Worm (Caenorhabditis elegans) whole organism, young adult: ENCODE data around the gene vha-3.
A peak's percentile ranks its signal among the peaks of the same experiment; 100 is the strongest.

Experiments used
- B0261.1 ChIP-seq: sonication (generic microtip); optimal IDR thresholded peaks from 2 replicates; lab custom pipeline; 2016; ENCODE audit warnings: mild to moderate bottlenecking, missing genetic modification characterization, moderate library complexity, missing compliant biosample characterization
- D2030.7 ChIP-seq: fragments of 200-800 bp; sonication (Bioruptor generic); IDR thresholded peaks from 2 replicates; pipeline ENCODE4 v1.3.6; 2022; ENCODE audit warnings: missing genetic modification reagents, missing genetic modification characterization, missing compliant biosample characterization
- F37B4.10 ChIP-seq: fragments of 200-800 bp; sonication (Bioruptor generic); IDR thresholded peaks from 2 replicates; pipeline ENCODE4 v1.3.6; 2022; ENCODE audit warnings: missing genetic modification characterization, missing compliant biosample characterization
- F39B2.1 ChIP-seq: fragments of 200-800 bp; sonication (Bioruptor generic); IDR thresholded peaks from 2 replicates; pipeline ENCODE4 v1.3.6; 2022; ENCODE audit warnings: missing genetic modification reagents, missing genetic modification characterization, missing compliant biosample characterization
- F52B5.7 ChIP-seq: sonication (generic microtip); optimal IDR thresholded peaks from 2 replicates; lab custom pipeline; 2016; ENCODE audit warnings: mild to moderate bottlenecking, missing genetic modification characterization, missing compliant biosample characterization
- T07F8.4 ChIP-seq: sonication (generic microtip); optimal IDR thresholded peaks from 2 replicates; lab custom pipeline; 2016; ENCODE audit warnings: mild to moderate bottlenecking, missing genetic modification characterization, moderate library complexity, missing compliant biosample characterization
- T26A5.8 ChIP-seq: sonication (generic microtip); optimal IDR thresholded peaks from 2 replicates; lab custom pipeline; 2016; ENCODE audit warnings: missing genetic modification characterization, missing compliant biosample characterization
- Y56A3A.18 ChIP-seq: fragments of 200-800 bp; sonication (Bioruptor generic); IDR thresholded peaks from 2 replicates; pipeline ENCODE4 v1.3.6; 2022; ENCODE audit warnings: missing genetic modification reagents, missing genetic modification characterization, missing compliant biosample characterization
- Y95B8A.8 ChIP-seq: fragments of 200-800 bp; sonication (Bioruptor generic); IDR thresholded peaks from 2 replicates; pipeline ENCODE4 v1.3.6; 2022; ENCODE audit warnings: missing genetic modification reagents, missing genetic modification characterization, missing compliant biosample characterization
- ama-1 ChIP-seq, 3 experiments: fragments of 150-350 bp in 1 of 3; sonication (generic microtip) in 2 of 3; optimal IDR thresholded peaks; 2 replicates each; lab custom pipeline; 2014 to 2018; ENCODE audit warnings: missing biosample characterization in 2 of 3, missing genetic modification characterization in 2 of 3, missing genetic modification reagents in 2 of 3
- aptf-2 ChIP-seq: fragments of 200-800 bp; sonication (Bioruptor generic); conservative IDR thresholded peaks from 2 replicates; pipeline ENCODE4 v1.3.6; 2022; ENCODE audit warnings: missing genetic modification reagents, missing genetic modification characterization, missing compliant biosample characterization
- aptf-3 ChIP-seq: fragments of 200-800 bp; sonication (Bioruptor generic); IDR thresholded peaks from 2 replicates; pipeline ENCODE4 v1.3.6; 2022; ENCODE audit warnings: missing genetic modification characterization, missing compliant biosample characterization
- atf-7 ChIP-seq: sonication (generic microtip); optimal IDR thresholded peaks from 2 replicates; lab custom pipeline; 2017; ENCODE audit warnings: mild to moderate bottlenecking, missing genetic modification characterization, missing compliant biosample characterization
- athp-1 ChIP-seq: sonication (generic microtip); optimal IDR thresholded peaks from 2 replicates; lab custom pipeline; 2017; ENCODE audit warnings: mild to moderate bottlenecking, missing genetic modification characterization, missing compliant biosample characterization
- bed-1 ChIP-seq: fragments of 200-800 bp; sonication (Bioruptor generic); IDR thresholded peaks from 2 replicates; pipeline ENCODE4 v1.3.6; 2022; ENCODE audit warnings: missing genetic modification reagents, missing genetic modification characterization, missing compliant biosample characterization
- bed-2 ChIP-seq: fragments of 200-800 bp; sonication (Bioruptor generic); IDR thresholded peaks from 2 replicates; pipeline ENCODE4 v1.3.6; 2022; ENCODE audit warnings: missing genetic modification reagents, missing genetic modification characterization, missing compliant biosample characterization
- cebp-2 ChIP-seq: fragments of 200-800 bp; sonication (Bioruptor generic); IDR thresholded peaks from 2 replicates; pipeline ENCODE4 v1.3.6; 2022; ENCODE audit warnings: missing genetic modification characterization, missing compliant biosample characterization
- ceh-27 ChIP-seq: fragments of 200-800 bp; sonication (Bioruptor generic); optimal IDR thresholded peaks from 2 replicates; lab custom pipeline; 2018; ENCODE audit warnings: mild to moderate bottlenecking, missing genetic modification characterization, moderate library complexity, missing compliant biosample characterization
- ceh-40 ChIP-seq: fragments of 200-800 bp; sonication (Bioruptor generic); IDR thresholded peaks from 2 replicates; pipeline ENCODE4 v1.3.6; 2022; ENCODE audit warnings: missing genetic modification characterization, missing compliant biosample characterization
- chd-7 ChIP-seq: sonication (generic microtip); optimal IDR thresholded peaks from 2 replicates; lab custom pipeline; 2016; ENCODE audit warnings: mild to moderate bottlenecking, missing genetic modification characterization, moderate library complexity, missing compliant biosample characterization
- die-1 ChIP-seq: sonication (generic microtip); optimal IDR thresholded peaks from 2 replicates; lab custom pipeline; 2016; ENCODE audit warnings: missing genotype, mild to moderate bottlenecking, missing genetic modification characterization, missing compliant biosample characterization
- dox-1 ChIP-seq: fragments of 200-800 bp; sonication (Bioruptor generic); IDR thresholded peaks from 2 replicates; pipeline ENCODE4 v1.3.6; 2022; ENCODE audit warnings: missing genetic modification reagents, missing genetic modification characterization, missing compliant biosample characterization
- gei-17 ChIP-seq: fragments of 200-800 bp; sonication (Bioruptor generic); optimal IDR thresholded peaks from 2 replicates; lab custom pipeline; 2018; ENCODE audit warnings: mild to moderate bottlenecking, missing genetic modification characterization, missing compliant biosample characterization
- him-1 ChIP-seq: sonication (generic microtip); optimal IDR thresholded peaks from 2 replicates; lab custom pipeline; 2016; ENCODE audit warnings: missing genotype, missing genetic modification reagents, missing genetic modification characterization, missing compliant biosample characterization
- hmg-1.2 ChIP-seq: fragments of 200-800 bp; sonication (Bioruptor generic); IDR thresholded peaks from 2 replicates; pipeline ENCODE4 v1.3.6; 2022; ENCODE audit warnings: missing genetic modification reagents, missing genetic modification characterization, missing compliant biosample characterization
- hrde-1 ChIP-seq: sonication (generic microtip); optimal IDR thresholded peaks from 2 replicates; lab custom pipeline; 2016; ENCODE audit warnings: missing genetic modification characterization, mild to moderate bottlenecking, missing compliant biosample characterization, moderate library complexity, missing genotype, missing genetic modification reagents, borderline replicate concordance
- hsf-1 ChIP-seq: fragments of 200-800 bp; sonication (Bioruptor generic); IDR thresholded peaks from 2 replicates; pipeline ENCODE4 v1.3.6; 2022; ENCODE audit warnings: missing genetic modification reagents, missing genetic modification characterization, missing compliant biosample characterization
- let-526 ChIP-seq: fragments of 200-800 bp; sonication (Bioruptor generic); IDR thresholded peaks from 2 replicates; pipeline ENCODE4 v1.3.6; 2022; ENCODE audit warnings: missing genetic modification reagents, missing genetic modification characterization, missing compliant biosample characterization
- lin-26 ChIP-seq: fragments of 200-800 bp; sonication (Bioruptor generic); IDR thresholded peaks from 2 replicates; pipeline ENCODE4 v1.3.6; 2022; ENCODE audit warnings: missing genetic modification reagents, missing genetic modification characterization, missing compliant biosample characterization
- madf-10 ChIP-seq: sonication (generic microtip); optimal IDR thresholded peaks from 2 replicates; lab custom pipeline; 2016; ENCODE audit warnings: mild to moderate bottlenecking, missing genetic modification characterization, missing compliant biosample characterization
- nfya-1 ChIP-seq: sonication (generic microtip); optimal IDR thresholded peaks from 2 replicates; lab custom pipeline; 2017; ENCODE audit warnings: antibody characterized with exemption, missing compliant biosample characterization, missing genetic modification characterization, borderline replicate concordance; ENCODE audit not compliant: insufficient read depth
- nfyb-1 ChIP-seq: fragments of 200-800 bp; sonication (Bioruptor generic); IDR thresholded peaks from 2 replicates; pipeline ENCODE4 v1.3.6; 2022; ENCODE audit warnings: missing genetic modification reagents, missing genetic modification characterization, missing compliant biosample characterization
- nhr-120 ChIP-seq: fragments of 200-800 bp; sonication (Bioruptor generic); IDR thresholded peaks from 2 replicates; pipeline ENCODE4 v1.3.6; 2022; ENCODE audit warnings: missing genetic modification characterization, missing compliant biosample characterization
- nhr-179 ChIP-seq: sonication (generic microtip); optimal IDR thresholded peaks from 2 replicates; lab custom pipeline; 2016; ENCODE audit warnings: mild to moderate bottlenecking, missing genetic modification characterization, missing compliant biosample characterization
- nhr-27 ChIP-seq: fragments of 200-800 bp; sonication (Bioruptor generic); optimal IDR thresholded peaks from 2 replicates; lab custom pipeline; 2018; ENCODE audit warnings: mild to moderate bottlenecking, missing genetic modification characterization, moderate library complexity, missing compliant biosample characterization
- nhr-80 ChIP-seq: sonication (generic microtip); optimal IDR thresholded peaks from 2 replicates; lab custom pipeline; 2016; ENCODE audit warnings: missing genetic modification characterization, missing compliant biosample characterization
- repo-1 ChIP-seq: sonication (generic microtip); optimal IDR thresholded peaks from 2 replicates; lab custom pipeline; 2017; ENCODE audit warnings: mild to moderate bottlenecking, missing genetic modification characterization, missing compliant biosample characterization
- rpc-1 ChIP-seq, 2 experiments: fragments of 150-350 bp in 1 of 2; sonication (generic microtip) in 1 of 2; optimal IDR thresholded peaks; 2 replicates each; lab custom pipeline; 2014 to 2018; ENCODE audit warnings: missing biosample characterization in 1 of 2, missing genetic modification characterization in 1 of 2, missing genetic modification reagents in 1 of 2, missing genotype in 1 of 2
- sdz-38 ChIP-seq: sonication (generic microtip); optimal IDR thresholded peaks from 2 replicates; lab custom pipeline; 2016; ENCODE audit warnings: missing genotype, missing genetic modification characterization, missing compliant biosample characterization
- snpc-1.3 ChIP-seq: sonication (generic microtip); optimal IDR thresholded peaks from 2 replicates; lab custom pipeline; 2017; ENCODE audit warnings: missing genetic modification characterization, mild to moderate bottlenecking, missing compliant biosample characterization, antibody characterized with exemption, moderate library complexity, missing genotype, missing genetic modification reagents; ENCODE audit not compliant: insufficient read depth
- sptf-2 ChIP-seq: fragments of 200-800 bp; sonication (Bioruptor generic); optimal IDR thresholded peaks from 2 replicates; lab custom pipeline; 2018; ENCODE audit warnings: mild to moderate bottlenecking, missing genetic modification characterization, missing compliant biosample characterization
- tbp1 ChIP-seq: fragments of 200-800 bp; sonication (Bioruptor generic); optimal IDR thresholded peaks from 2 replicates; lab custom pipeline; 2018; ENCODE audit warnings: mild to moderate bottlenecking, missing genetic modification characterization, missing compliant biosample characterization
- unc-62 ChIP-seq: fragments of 150-350 bp; optimal IDR thresholded peaks from 2 replicates; lab custom pipeline; 2014; ENCODE audit warnings: missing biosample characterization, missing genetic modification reagents, missing genetic modification characterization
- zfh-2 ChIP-seq: fragments of 200-800 bp; sonication (Bioruptor generic); conservative IDR thresholded peaks from 2 replicates; pipeline ENCODE4 v1.3.6; 2022; ENCODE audit warnings: missing genetic modification reagents, missing genetic modification characterization, missing compliant biosample characterization
- ztf-25 ChIP-seq: fragments of 200-800 bp; sonication (Bioruptor generic); IDR thresholded peaks from 2 replicates; pipeline ENCODE4 v1.3.6; 2022; ENCODE audit warnings: missing genetic modification reagents, missing genetic modification characterization, missing compliant biosample characterization

The vha-3 gene

DNA sequence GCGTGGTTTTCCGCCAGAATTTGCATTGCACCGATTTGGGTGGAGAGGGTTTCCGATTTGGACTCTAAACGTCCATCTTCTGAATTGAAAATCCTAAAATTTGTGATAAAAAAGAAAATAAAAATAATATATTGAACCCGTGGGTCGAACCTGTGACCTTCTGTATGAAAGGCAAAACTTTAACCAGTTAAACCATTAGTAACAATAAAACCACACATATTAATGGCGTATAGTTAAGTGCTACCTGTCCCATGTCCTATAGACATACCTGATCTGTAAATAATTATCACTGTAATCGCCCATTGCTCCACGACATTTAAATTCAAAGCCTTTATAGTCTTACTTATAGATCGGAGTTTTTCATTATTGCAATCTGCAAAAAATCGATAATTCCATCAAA is 11.6 kb upstream of the vha-3 start:
- TF ChIP-seq cebp-2 (GFP tag; lab: Robert Waterston, UW) (no peak), hmg-1.2 (no peak), hsf-1 (GFP tag; lab: Robert Waterston, UW) (no peak), F52B5.7 (tag; lab: Kevin White, UChicago) (no peak), aptf-3 (GFP tag; lab: Robert Waterston, UW) (no peak), D2030.7 (GFP tag; lab: Robert Waterston, UW) (0 out of 2 replicates have a peak, but pooled peaks have one; percentile 21), tbp1 (GFP tag; lab: Kevin White, UChicago) (peak; percentile 88), bed-1 (GFP tag; lab: Robert Waterston, UW) (no peak), B0261.1 (tag; lab: Kevin White, UChicago) (peak; percentile 67), unc-62 (GFP tag; lab: Kevin White, UChicago) (no peak), zfh-2 (GFP tag; lab: Robert Waterston, UW) (no peak), him-1 (tag; lab: Kevin White, UChicago) (peak; percentile 32), repo-1 (tag; lab: Kevin White, UChicago) (no peak), snpc-1.3 (tag; lab: Kevin White, UChicago) (peak; percentile 22), die-1 (tag; lab: Kevin White, UChicago) (peak; percentile 31), nhr-120 (GFP tag; lab: Robert Waterston, UW) (no peak), rpc-1 (optimal IDR thresholded peaks at IDR 0.05; lab: Kevin White, UChicago) (peak; percentile 58), rpc-1 (tag; optimal IDR thresholded peaks at IDR 0.05; lab: Kevin White, UChicago) (peak; percentile 78), lin-26 (GFP tag; lab: Robert Waterston, UW) (peak; percentile 62; the same call in 1 of the 2 replicates), hrde-1 (tag; lab: Kevin White, UChicago) (no peak), ceh-40 (GFP tag; lab: Robert Waterston, UW) (no peak), sdz-38 (tag; lab: Kevin White, UChicago) (no peak), nfya-1 (tag; lab: Kevin White, UChicago) (no peak), dox-1 (GFP tag; lab: Robert Waterston, UW) (no peak), Y95B8A.8 (GFP tag; lab: Robert Waterston, UW) (no peak)

DNA sequence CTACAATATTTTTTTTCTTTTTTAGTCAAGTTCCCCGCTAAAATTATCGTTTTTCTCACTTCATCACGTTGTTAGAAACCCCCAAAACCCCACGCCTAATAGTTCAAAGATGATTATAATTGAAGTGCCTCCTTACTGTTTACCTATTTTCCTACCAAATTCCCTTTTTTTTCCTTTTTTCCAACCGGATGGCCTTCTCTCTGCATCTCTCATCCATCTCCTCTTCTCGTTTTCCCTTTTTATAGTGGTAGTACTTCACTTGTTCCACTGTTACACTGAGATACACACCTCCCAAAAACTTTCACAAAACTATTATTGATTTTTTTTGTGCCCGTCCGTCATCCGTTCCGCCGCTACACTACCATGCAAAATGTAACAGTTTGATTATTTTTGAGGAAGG is 7.3 kb upstream of the vha-3 start, which contains the start of gene nsy-4:
TSS of gene nsy-4 (plus strand) at position 274 of the 400 bp plus-strand sequence.
- no peak for TF ChIP-seq Y56A3A.18 (GFP tag; lab: Robert Waterston, UW)

- TF ChIP-seq sptf-2 (GFP tag; lab: Kevin White, UChicago) (no peak), ama-1 (optimal IDR thresholded peaks at IDR 0.05; lab: Kevin White, UChicago) (no peak), ama-1 (GFP tag; optimal IDR thresholded peaks at IDR 0.05; lab: Kevin White, UChicago) (no peak), ztf-25 (GFP tag; lab: Robert Waterston, UW) (no peak), madf-10 (no peak), T07F8.4 (tag; lab: Kevin White, UChicago) (no peak), atf-7 (no peak), athp-1 (tag; lab: Kevin White, UChicago) (no peak), chd-7 (tag; lab: Kevin White, UChicago) (no peak)
These were observed 5.8 kb upstream of the vha-3 start for ce11 chrIV:2321546-2321945.

ce11 chrIV:2320009-2320408 is 4.3 kb upstream of the vha-3 start:
- no peak for TF ChIP-seq T26A5.8 (tag; lab: Kevin White, UChicago)
- TF ChIP-seq bed-2 (GFP tag; lab: Robert Waterston, UW), result no peak
- TF ChIP-seq unc-62 (GFP tag; lab: Kevin White, UChicago), result no peak
- TF ChIP-seq dox-1 (GFP tag; lab: Robert Waterston, UW), result no peak
- TF ChIP-seq nhr-27, result no peak
- no peak for TF ChIP-seq nfyb-1 (GFP tag; lab: Robert Waterston, UW)
- no peak for TF ChIP-seq nhr-80 (tag; lab: Kevin White, UChicago)
- no peak for TF ChIP-seq F39B2.1 (GFP tag; lab: Robert Waterston, UW)
- no peak for TF ChIP-seq nhr-179
- no peak for TF ChIP-seq gei-17 (GFP tag; lab: Kevin White, UChicago)
- TF ChIP-seq athp-1 (tag; lab: Kevin White, UChicago), result no peak
- no peak for TF ChIP-seq let-526 (GFP tag; lab: Robert Waterston, UW)
- TF ChIP-seq F37B4.10, result no peak
- no peak for TF ChIP-seq B0261.1 (tag; lab: Kevin White, UChicago)
- no peak for TF ChIP-seq aptf-2 (GFP tag; lab: Robert Waterston, UW)
- TF ChIP-seq ceh-27 (GFP tag; lab: Kevin White, UChicago), result no peak
